Worm (Caenorhabditis elegans) whole organism, L4 larva: ENCODE results near the gene C39F7.5.

Experiments
- D1046.2 ChIP-seq: fragments of 200-800 bp; sonication (Bioruptor generic); IDR thresholded peaks from 2 replicates; pipeline ENCODE4 v1.3.6; 2022; ENCODE audit warnings: missing genetic modification characterization, missing compliant biosample characterization
- F26F4.8 ChIP-seq: fragments of 200-800 bp; sonication (Bioruptor generic); conservative IDR thresholded peaks from 2 replicates; pipeline ENCODE4 v1.3.6; 2022; ENCODE audit warnings: missing genetic modification characterization, missing compliant biosample characterization
- F44E2.7 ChIP-seq: fragments of 200-800 bp; sonication (Bioruptor generic); IDR thresholded peaks from 2 replicates; pipeline ENCODE4 v2.1.2; 2022; ENCODE audit warnings: missing genetic modification characterization, missing compliant biosample characterization
- T20F7.1 ChIP-seq: fragments of 200-800 bp; sonication (Bioruptor generic); optimal IDR thresholded peaks from 2 replicates; lab custom pipeline; 2018; ENCODE audit warnings: mild to moderate bottlenecking, missing genetic modification characterization, missing compliant biosample characterization
- Y105C5A.15 ChIP-seq: fragments of 200-800 bp; sonication (Bioruptor generic); IDR thresholded peaks from 2 replicates; pipeline ENCODE4 v1.3.6; 2022; ENCODE audit warnings: missing genetic modification characterization, missing compliant biosample characterization
- aha-1 ChIP-seq: fragments of 150-350 bp; peaks from one replicate; lab custom pipeline; 2014; ENCODE audit warnings: missing biosample characterization, missing genetic modification characterization
- ama-1 ChIP-seq: fragments of 150-350 bp; optimal IDR thresholded peaks from 2 replicates; lab custom pipeline; 2014; ENCODE audit warnings: inconsistent platforms, mixed read lengths
- attf-4 ChIP-seq: sonication (generic microtip); optimal IDR thresholded peaks from 3 replicates; lab custom pipeline; 2017; ENCODE audit warnings: missing biosample characterization, missing genetic modification characterization
- ceh-44 ChIP-seq: fragments of 200-800 bp; sonication (Bioruptor generic); IDR thresholded peaks from 2 replicates; pipeline ENCODE4 v1.3.6; 2022; ENCODE audit warnings: missing genetic modification reagents, missing genetic modification characterization, missing compliant biosample characterization
- ceh-62 ChIP-seq: sonication (generic microtip); optimal IDR thresholded peaks from 2 replicates; lab custom pipeline; 2017; ENCODE audit warnings: missing biosample characterization, missing genetic modification characterization
- daf-16 ChIP-seq, 3 experiments: sonication (generic microtip); optimal IDR thresholded peaks; 2 replicates each; lab custom pipeline; 2016 to 2017; ENCODE audit warnings: missing genetic modification characterization in 3 of 3, missing genetic modification reagents in 3 of 3, mild to moderate bottlenecking in 2 of 3, missing compliant biosample characterization in 2 of 3, missing biosample characterization in 1 of 3, moderate library complexity in 1 of 3
- daf-8 ChIP-seq: fragments of 200-800 bp; sonication (Bioruptor generic); IDR thresholded peaks from 2 replicates; pipeline ENCODE4 v1.3.6; 2022; ENCODE audit warnings: missing genetic modification characterization, missing compliant biosample characterization
- dmd-6 ChIP-seq: fragments of 200-800 bp; sonication (Bioruptor generic); IDR thresholded peaks from 2 replicates; pipeline ENCODE4 v1.3.6; 2022; ENCODE audit warnings: missing genetic modification reagents, missing genetic modification characterization, missing compliant biosample characterization
- dmd-8 ChIP-seq: fragments of 200-800 bp; sonication (Bioruptor generic); IDR thresholded peaks from 2 replicates; pipeline ENCODE4 v1.3.6; 2022; ENCODE audit warnings: missing genetic modification characterization, missing compliant biosample characterization
- dpl-1 ChIP-seq: fragments of 150-350 bp; optimal IDR thresholded peaks from 2 replicates; lab custom pipeline; 2014; ENCODE audit warnings: missing biosample characterization, missing genetic modification reagents, missing genetic modification characterization
- dve-1 ChIP-seq: sonication (generic microtip); optimal IDR thresholded peaks from 2 replicates; lab custom pipeline; 2017; ENCODE audit warnings: antibody characterized with exemption, mild to moderate bottlenecking, missing genetic modification characterization, missing compliant biosample characterization; ENCODE audit not compliant: insufficient read depth
- fkh-10 ChIP-seq: fragments of 150-350 bp; optimal IDR thresholded peaks from 2 replicates; lab custom pipeline; 2014; ENCODE audit warnings: missing biosample characterization, missing genetic modification reagents, missing genetic modification characterization
- hif-1 ChIP-seq, 2 experiments: sonication (generic microtip); optimal IDR thresholded peaks; 2 replicates each; lab custom pipeline; 2016 to 2017; ENCODE audit warnings: missing compliant biosample characterization in 2 of 2, missing genetic modification characterization in 2 of 2, missing genetic modification reagents in 2 of 2, missing genotype in 2 of 2, mild to moderate bottlenecking in 1 of 2
- hlh-11 ChIP-seq: fragments of 200-800 bp; sonication (Bioruptor generic); optimal IDR thresholded peaks from 2 replicates; lab custom pipeline; 2018; ENCODE audit warnings: mild to moderate bottlenecking, missing genetic modification characterization, missing compliant biosample characterization
- hlh-30 ChIP-seq: sonication (generic microtip); optimal IDR thresholded peaks from 2 replicates; lab custom pipeline; 2017; ENCODE audit warnings: antibody characterized with exemption, mild to moderate bottlenecking, missing genetic modification characterization, missing compliant biosample characterization; ENCODE audit not compliant: insufficient read depth
- jun-1 ChIP-seq: fragments of 150-350 bp; optimal IDR thresholded peaks from 2 replicates; lab custom pipeline; 2014; ENCODE audit warnings: missing biosample characterization, missing genetic modification reagents, missing genetic modification characterization
- lin-13 ChIP-seq: fragments of 150-350 bp; optimal IDR thresholded peaks from 2 replicates; lab custom pipeline; 2014; ENCODE audit warnings: missing biosample characterization, missing genetic modification reagents, missing genetic modification characterization
- lin-38 ChIP-seq: fragments of 200-800 bp; sonication (Bioruptor generic); IDR thresholded peaks from 2 replicates; pipeline ENCODE4 v1.3.6; 2022; ENCODE audit warnings: missing genetic modification reagents, missing genetic modification characterization, missing compliant biosample characterization
- lsy-2 ChIP-seq, 2 experiments: fragments of 150-350 bp in 1 of 2; sonication (generic microtip) in 1 of 2; optimal IDR thresholded peaks; 2 replicates each; lab custom pipeline; 2014 to 2017; ENCODE audit warnings: missing biosample characterization in 2 of 2, missing genetic modification characterization in 2 of 2
- mdl-1 ChIP-seq, 2 experiments: fragments of 150-350 bp in 1 of 2; sonication (generic microtip) in 1 of 2; optimal IDR thresholded peaks; 2 replicates each; lab custom pipeline; 2014 to 2017; ENCODE audit warnings: missing biosample characterization in 2 of 2, missing genetic modification characterization in 2 of 2
- mep-1 ChIP-seq: fragments of 150-350 bp; sonication (generic microtip); optimal IDR thresholded peaks from 3 replicates; lab custom pipeline; 2014; ENCODE audit warnings: missing biosample characterization, missing genetic modification characterization
- mes-2 ChIP-seq: sonication (generic microtip); optimal IDR thresholded peaks from 2 replicates; lab custom pipeline; 2016; ENCODE audit warnings: missing genotype, mild to moderate bottlenecking, missing genetic modification characterization, missing compliant biosample characterization; ENCODE audit not compliant: poor library complexity, severe bottlenecking
- mxl-2 ChIP-seq: fragments of 200-800 bp; sonication (Bioruptor generic); conservative IDR thresholded peaks from 2 replicates; pipeline ENCODE4 v1.3.6; 2022; ENCODE audit warnings: missing genetic modification reagents, missing genetic modification characterization, missing compliant biosample characterization
- nhr-102 ChIP-seq: sonication (generic microtip); optimal IDR thresholded peaks from 2 replicates; lab custom pipeline; 2016; ENCODE audit warnings: mild to moderate bottlenecking, missing genetic modification characterization, moderate library complexity, missing compliant biosample characterization
- nhr-11 ChIP-seq: fragments of 150-350 bp; optimal IDR thresholded peaks from 2 replicates; lab custom pipeline; 2014; ENCODE audit warnings: missing biosample characterization, missing genetic modification characterization
- nhr-28 ChIP-seq: fragments of 150-350 bp; optimal IDR thresholded peaks from 2 replicates; lab custom pipeline; 2014; ENCODE audit warnings: missing biosample characterization, missing genetic modification characterization
- nhr-48 ChIP-seq: sonication (generic microtip); optimal IDR thresholded peaks from 2 replicates; lab custom pipeline; 2016; ENCODE audit warnings: mild to moderate bottlenecking, missing genetic modification characterization, missing compliant biosample characterization
- nhr-76 ChIP-seq: fragments of 150-350 bp; optimal IDR thresholded peaks from 2 replicates; lab custom pipeline; 2014; ENCODE audit warnings: missing biosample characterization, missing genetic modification characterization
- nhr-77 ChIP-seq: fragments of 150-350 bp; optimal IDR thresholded peaks from 2 replicates; lab custom pipeline; 2014; ENCODE audit warnings: missing biosample characterization, missing genetic modification characterization
- rbr-2 ChIP-seq: sonication (generic microtip); optimal IDR thresholded peaks from 2 replicates; lab custom pipeline; 2016; ENCODE audit warnings: missing genotype, missing genetic modification characterization, missing compliant biosample characterization
- snpc-1.2 ChIP-seq: fragments of 200-800 bp; sonication (Bioruptor generic); IDR thresholded peaks from 2 replicates; pipeline ENCODE4 v1.3.6; 2022; ENCODE audit warnings: missing genetic modification reagents, missing genetic modification characterization, missing compliant biosample characterization
- spr-3 ChIP-seq: fragments of 200-800 bp; sonication (Bioruptor generic); optimal IDR thresholded peaks from 2 replicates; lab custom pipeline; 2018; ENCODE audit warnings: mild to moderate bottlenecking, missing genetic modification characterization, missing compliant biosample characterization
- tra-1 ChIP-seq: fragments of 200-800 bp; sonication (Bioruptor generic); IDR thresholded peaks from 2 replicates; pipeline ENCODE4 v1.3.6; 2022; ENCODE audit warnings: missing genetic modification reagents, missing genetic modification characterization, missing compliant biosample characterization
- vab-7 ChIP-seq: fragments of 200-800 bp; sonication (Bioruptor generic); IDR thresholded peaks from 2 replicates; pipeline ENCODE4 v1.3.6; 2022; ENCODE audit warnings: missing genetic modification reagents, missing genetic modification characterization, missing compliant biosample characterization
- zip-2 ChIP-seq: fragments of 150-350 bp; optimal IDR thresholded peaks from 2 replicates; lab custom pipeline; 2014; ENCODE audit warnings: missing biosample characterization, missing genetic modification characterization
- ztf-7 ChIP-seq: fragments of 150-350 bp; optimal IDR thresholded peaks from 2 replicates; lab custom pipeline; 2014; ENCODE audit warnings: missing biosample characterization, missing genetic modification characterization

Gene C39F7.5

ce11 chrV:1263939-1264823 is at the start of gene C39F7.5, which contains the start of gene rab-1:
TSS of gene C39F7.5 (plus strand) at chrV:1264773.
TSS of gene rab-1 (minus strand) at chrV:1263989.
- peak; percentile 16 for TF ChIP-seq lin-13 (GFP tag; lab: Kevin White, UChicago)
- peak; percentile 76 for TF ChIP-seq nhr-11 (tag; lab: Kevin White, UChicago)
- TF ChIP-seq mes-2 = peak; percentile 83
- peak; percentile 96 for TF ChIP-seq hlh-30 (tag; lab: Kevin White, UChicago)
- TF ChIP-seq T20F7.1 (GFP tag; lab: Kevin White, UChicago) = no peak
- TF ChIP-seq lin-38 = peak; percentile 93
- peak; percentile 70 for TF ChIP-seq ama-1
- peak; percentile 15; the same call in 1 of the 2 replicates for TF ChIP-seq dmd-6 (GFP tag; lab: Robert Waterston, UW)
- peak; percentile 57 for TF ChIP-seq dve-1 (tag; lab: Kevin White, UChicago)
- peak; percentile 62 for TF ChIP-seq hlh-11 (tag; lab: Kevin White, UChicago)
- TF ChIP-seq mdl-1 (tag; optimal IDR thresholded peaks at IDR 0.05; lab: Kevin White, UChicago) = peak in 1 of 2 experiments; percentile 26
- TF ChIP-seq tra-1 (GFP tag; lab: Robert Waterston, UW) = no peak
- TF ChIP-seq lsy-2 (tag; optimal IDR thresholded peaks at IDR 0.05; lab: Kevin White, UChicago) = peak in 1 of 2 experiments; percentile 65
- no peak for TF ChIP-seq snpc-1.2 (GFP tag; lab: Robert Waterston, UW)
- peak; percentile 90 for TF ChIP-seq aha-1 (tag; lab: Kevin White, UChicago)
- TF ChIP-seq vab-7 (GFP tag; lab: Robert Waterston, UW) = no peak
- peak; percentile 58 for TF ChIP-seq dpl-1
- TF ChIP-seq nhr-77 = peak; percentile 60
- TF ChIP-seq ceh-44 = no peak
- TF ChIP-seq daf-16 (GFP tag; optimal IDR thresholded peaks at IDR 0.05; lab: Kevin White, UChicago) = peak in 1 of 2 experiments; percentile 13
- peak; percentile 74 for TF ChIP-seq daf-16 (tag; optimal IDR thresholded peaks at IDR 0.05; lab: Kevin White, UChicago)
- TF ChIP-seq nhr-28 (tag; lab: Kevin White, UChicago) = peak; percentile 53
- TF ChIP-seq rbr-2 (tag; lab: Kevin White, UChicago) = peak; percentile 45
- peak; percentile 23 for TF ChIP-seq nhr-102 (tag; lab: Kevin White, UChicago)
- peak; percentile 78 for TF ChIP-seq mep-1 (tag; lab: Kevin White, UChicago)
- TF ChIP-seq hif-1 (tag; optimal IDR thresholded peaks at IDR 0.05; lab: Kevin White, UChicago) = peak in 1 of 2 experiments; percentile 20
- TF ChIP-seq daf-8 (GFP tag; lab: Robert Waterston, UW) = no peak

ce11 chrV:1220509-1220908 is 44.1 kb upstream of the C39F7.5 start, which contains the start of gene Y50D4A.10:
TSS of gene Y50D4A.10 (minus strand) at chrV:1220565.
- TF ChIP-seq attf-4 = no peak
- TF ChIP-seq tra-1 (GFP tag; lab: Robert Waterston, UW) = no peak
- TF ChIP-seq D1046.2 (GFP tag; lab: Robert Waterston, UW) = no peak
- TF ChIP-seq ztf-7 (tag; lab: Kevin White, UChicago) = no peak
- TF ChIP-seq nhr-77 = no peak
- TF ChIP-seq ceh-62 (tag; lab: Kevin White, UChicago) = no peak

- no peak for TF ChIP-seq Y105C5A.15 (GFP tag; lab: Robert Waterston, UW)
- no peak for TF ChIP-seq spr-3 (GFP tag; lab: Kevin White, UChicago)
- TF ChIP-seq mxl-2 (GFP tag; lab: Robert Waterston, UW) = no peak
- TF ChIP-seq dve-1 (tag; lab: Kevin White, UChicago) = no peak
- TF ChIP-seq nhr-11 (tag; lab: Kevin White, UChicago) = no peak
- TF ChIP-seq fkh-10 (GFP tag; lab: Kevin White, UChicago) = no peak
- TF ChIP-seq daf-8 (GFP tag; lab: Robert Waterston, UW) = no peak
- TF ChIP-seq ceh-44 = no peak
- no peak for TF ChIP-seq zip-2 (tag; lab: Kevin White, UChicago)
- no peak for TF ChIP-seq F44E2.7
- TF ChIP-seq jun-1 = no peak
- TF ChIP-seq nhr-76 = no peak
- TF ChIP-seq D1046.2 (GFP tag; lab: Robert Waterston, UW) = no peak
- no peak for TF ChIP-seq F26F4.8 (GFP tag; lab: Robert Waterston, UW)
- no peak for TF ChIP-seq nhr-48 (tag; lab: Kevin White, UChicago)
- no peak for TF ChIP-seq dmd-8 (GFP tag; lab: Robert Waterston, UW)
These were observed 41.0 kb upstream of the C39F7.5 start for ce11 chrV:1223559-1223958.
